Worm (Caenorhabditis elegans): ENCODE measurements around the gene ilys-5.

The ilys-5 gene

DNA sequence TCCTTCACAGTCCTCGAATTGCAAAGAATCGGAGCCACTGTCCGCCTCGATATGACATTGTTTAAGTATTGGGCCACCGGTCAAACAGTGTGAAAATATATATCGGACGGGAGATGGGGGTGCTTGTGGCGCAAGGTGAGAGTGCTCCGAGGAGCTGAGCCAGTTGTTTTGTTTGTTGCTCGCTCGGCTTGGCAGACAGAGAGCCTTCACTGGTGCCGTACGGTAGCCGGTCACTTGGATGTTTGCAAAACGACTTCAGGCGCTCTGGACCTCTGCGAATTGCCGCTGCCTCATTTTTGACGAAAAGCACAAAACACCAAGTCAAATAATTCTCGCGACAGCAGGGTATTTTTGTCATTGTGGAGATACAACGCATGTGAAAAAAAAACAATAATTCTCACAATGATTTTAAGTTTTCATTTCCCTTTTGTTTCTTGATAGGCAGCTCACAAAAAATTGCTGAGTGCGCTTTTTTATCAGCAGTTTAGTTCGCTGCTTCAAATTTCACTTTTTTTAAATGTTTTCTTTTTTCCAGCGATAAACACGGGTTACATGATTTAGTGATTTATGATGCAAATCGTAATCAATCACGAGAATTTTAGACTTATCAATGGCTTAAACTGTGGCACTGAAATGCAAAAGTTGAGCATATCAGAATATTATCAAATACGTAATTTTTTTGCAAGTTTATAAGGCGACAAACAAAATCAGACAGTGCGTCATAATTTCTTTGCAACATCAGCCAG, 19.4 kb downstream of the ilys-5 start (continued):
- TF ChIP-seq B0035.1 (tag; optimal IDR thresholded peaks at IDR 0.05) (no peak), tbp1 (GFP tag; optimal IDR thresholded peaks at IDR 0.05) (no peak)

ce11 chrX:6515267-6515666, 21.4 kb downstream of the ilys-5 start:
- TF ChIP-seq aptf-3 (GFP tag; IDR thresholded peaks at IDR 0.05) = 0 out of 2 replicates have a peak, but pooled peaks have one; percentile 59
- TF ChIP-seq xnd-1 (tag; optimal IDR thresholded peaks at IDR 0.05) = no peak
- no peak for TF ChIP-seq ztf-28 (GFP tag; IDR thresholded peaks at IDR 0.05)
- TF ChIP-seq madf-3 (GFP tag; IDR thresholded peaks at IDR 0.05) = 0 out of 2 replicates have a peak, but pooled peaks have one; percentile 38

ce11 chrX:6514466-6514865, 22.2 kb downstream of the ilys-5 start:
- TF ChIP-seq let-607 (tag; optimal IDR thresholded peaks at IDR 0.05) = peak in 1 of 2 experiments; percentile 41
- TF ChIP-seq hsf-1 (GFP tag; IDR thresholded peaks at IDR 0.05) = no peak
- TF ChIP-seq lsl-1 (GFP tag; optimal IDR thresholded peaks at IDR 0.05) = no peak
- no peak for TF ChIP-seq gei-17 (GFP tag; optimal IDR thresholded peaks at IDR 0.05)
- TF ChIP-seq hmg-20 (GFP tag; IDR thresholded peaks at IDR 0.05) = no peak
- peak; percentile 41 for TF ChIP-seq nhr-80 (tag; optimal IDR thresholded peaks at IDR 0.05)

DNA sequence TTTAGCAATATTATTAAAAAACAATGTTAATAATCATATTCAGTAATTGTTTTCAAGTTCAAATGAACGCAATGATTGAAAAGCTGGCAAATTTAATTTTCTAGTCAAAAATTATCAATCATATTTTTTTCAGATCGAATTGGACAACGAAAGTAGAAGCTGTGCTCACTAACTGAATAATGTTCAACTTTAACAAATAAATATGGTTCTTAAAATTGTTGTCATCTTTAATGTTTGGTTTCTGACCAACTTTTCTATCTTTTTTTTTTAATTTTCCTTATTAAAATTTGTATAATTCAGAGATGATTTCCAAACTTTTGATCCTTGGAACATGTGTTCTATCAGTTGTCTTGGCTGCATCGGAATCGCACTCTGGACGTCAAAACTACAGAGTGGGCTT, 24.7 kb downstream of the ilys-5 start, which contains the start of gene ttr-35:
ttr-35 (plus strand) TSS at position 301 of the 400 bp plus-strand sequence.
- no peak for TF ChIP-seq F10E7.11 (tag; optimal IDR thresholded peaks at IDR 0.05)
- TF ChIP-seq Y56A3A.18 (GFP tag; IDR thresholded peaks at IDR 0.05) = no peak
- TF ChIP-seq bed-1 (GFP tag; IDR thresholded peaks at IDR 0.05) = no peak
- no peak for TF ChIP-seq efl-1 (GFP tag; optimal IDR thresholded peaks at IDR 0.05)
- no peak for TF ChIP-seq madf-8 (GFP tag; conservative IDR thresholded peaks at IDR 0.05)
- TF ChIP-seq ceh-79 (tag; optimal IDR thresholded peaks at IDR 0.05) = no peak
- no peak for TF ChIP-seq zim-3 (tag; optimal IDR thresholded peaks at IDR 0.05)
- TF ChIP-seq snpc-3.4 (tag; optimal IDR thresholded peaks at IDR 0.05) = no peak
- no peak for TF ChIP-seq ztf-26 (tag; optimal IDR thresholded peaks at IDR 0.05)
- TF ChIP-seq ztf-22 (GFP tag; optimal IDR thresholded peaks at IDR 0.05) = no peak
- TF ChIP-seq snpc-4 (GFP tag; optimal IDR thresholded peaks at IDR 0.05) = no peak
- no peak for TF ChIP-seq snpc-4 (tag; optimal IDR thresholded peaks at IDR 0.05)
- no peak for TF ChIP-seq snpc-1.1 (tag; optimal IDR thresholded peaks at IDR 0.05; ENCODE audit: insufficient read depth)
- no peak for TF ChIP-seq rcor-1 (GFP tag; IDR thresholded peaks at IDR 0.05)
- TF ChIP-seq die-1 (tag; optimal IDR thresholded peaks at IDR 0.05) = no peak
- no peak for TF ChIP-seq lin-35 (GFP tag; optimal IDR thresholded peaks at IDR 0.05)
- no peak for TF ChIP-seq aptf-3 (GFP tag; IDR thresholded peaks at IDR 0.05)
- TF ChIP-seq hlh-12 (tag; optimal IDR thresholded peaks at IDR 0.05) = no peak
- no peak for TF ChIP-seq lin-54 (GFP tag; optimal IDR thresholded peaks at IDR 0.05)
- TF ChIP-seq lin-26 (GFP tag; IDR thresholded peaks at IDR 0.05) = no peak
- TF ChIP-seq B0261.1 (tag; optimal IDR thresholded peaks at IDR 0.05) = no peak

DNA sequence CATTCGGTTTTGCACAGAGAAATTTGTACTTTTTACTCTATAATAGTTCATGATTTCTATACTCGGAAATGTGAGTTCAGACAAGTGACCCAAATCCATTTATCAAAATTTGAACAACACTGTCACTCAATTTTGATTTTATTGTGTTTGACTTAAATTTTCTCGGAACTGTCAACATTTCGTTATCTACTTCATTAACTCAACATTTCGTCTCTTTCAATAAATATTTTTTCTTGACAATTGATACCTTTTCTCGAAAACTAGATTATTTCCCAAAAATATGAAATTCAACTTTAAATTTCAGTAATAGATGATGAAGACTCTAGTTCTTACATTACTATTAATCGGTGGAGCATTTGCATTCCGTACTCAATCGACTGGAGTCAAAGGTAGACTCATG, 26.0 kb downstream of the ilys-5 start, which contains the start of gene ttr-36:
ttr-36 (plus strand) TSS at position 301 of the 400 bp plus-strand sequence.
- TF ChIP-seq nhr-90 (tag; optimal IDR thresholded peaks at IDR 0.05) (no peak), nhr-80 (tag; optimal IDR thresholded peaks at IDR 0.05) (peak; percentile 30), ztf-22 (GFP tag; optimal IDR thresholded peaks at IDR 0.05) (no peak)
